Fruit fly (Drosophila melanogaster): ENCODE measurements around the gene CG7300.

dm6 chr2L:10682912-10683311 is 14.9 kb downstream of the CG7300 start:
- TF ChIP-seq CG10462 (GFP tag; optimal IDR thresholded peaks at IDR 0.05) (no peak), CG11696 (GFP tag; IDR thresholded peaks at IDR 0.05) (no peak), gt (GFP tag; IDR thresholded peaks at IDR 0.05) (no peak), fru (optimal IDR thresholded peaks at IDR 0.05) (no peak), Scr (GFP tag; IDR thresholded peaks at IDR 0.05; ENCODE audit: partially characterized antibody) (no peak), CG14710 (tag; optimal IDR thresholded peaks at IDR 0.05) (no peak), CG9727 (GFP tag; optimal IDR thresholded peaks at IDR 0.05) (no peak), Tbp (GFP tag; optimal IDR thresholded peaks at IDR 0.05) (no peak)
